Fruit fly (Drosophila melanogaster) whole organism, embryonic: ENCODE data around the gene Trm7-34.

Experiments
- Atf-2 ChIP-seq: fragments of 200-800 bp; sonication (Bioruptor generic); optimal IDR thresholded peaks from 2 replicates; lab custom pipeline; 2016; ENCODE audit warnings: missing biosample characterization, missing genetic modification characterization
- CG10267 ChIP-seq: fragments of 200-800 bp; sonication (Bioruptor generic); optimal IDR thresholded peaks from 2 replicates; lab custom pipeline; 2018; ENCODE audit warnings: missing biosample characterization, mild to moderate bottlenecking, missing genetic modification characterization, moderate library complexity
- CG10543 ChIP-seq: fragments of 200-800 bp; sonication (Bioruptor generic); optimal IDR thresholded peaks from 3 replicates; lab custom pipeline; 2017; ENCODE audit warnings: missing biosample characterization, mild to moderate bottlenecking, missing genetic modification characterization, moderate library complexity
- CG10565 ChIP-seq: fragments of 200-800 bp; sonication (Bioruptor generic); optimal IDR thresholded peaks from 3 replicates; lab custom pipeline; 2016; ENCODE audit warnings: missing biosample characterization, mild to moderate bottlenecking, missing genetic modification characterization
- CG15269 ChIP-seq: fragments of 200-800 bp; sonication (Bioruptor generic); optimal IDR thresholded peaks from 2 replicates; lab custom pipeline; 2018; ENCODE audit warnings: missing biosample characterization, mild to moderate bottlenecking, missing genetic modification characterization, moderate library complexity
- CG15479 ChIP-seq: fragments of 200-800 bp; sonication (Bioruptor generic); optimal IDR thresholded peaks from 3 replicates; lab custom pipeline; 2019; ENCODE audit warnings: missing biosample characterization, mild to moderate bottlenecking, missing genetic modification characterization, moderate library complexity
- CG1603 ChIP-seq: fragments of 200-800 bp; sonication (Bioruptor generic); optimal IDR thresholded peaks from 2 replicates; lab custom pipeline; 2019; ENCODE audit warnings: missing biosample characterization, mild to moderate bottlenecking, missing genetic modification characterization, moderate library complexity
- CG16813 ChIP-seq: fragments of 200-800 bp; sonication (Bioruptor generic); IDR thresholded peaks from 3 replicates; pipeline ENCODE4 v1.3.6; 2022; ENCODE audit warnings: missing biosample characterization, missing genetic modification characterization; ENCODE audit not compliant: partially characterized antibody
- CG17359 ChIP-seq: fragments of 200-800 bp; sonication (Bioruptor generic); optimal IDR thresholded peaks from 3 replicates; lab custom pipeline; 2018; ENCODE audit warnings: missing biosample characterization, mild to moderate bottlenecking, missing genetic modification characterization, moderate library complexity
- CG2712 ChIP-seq: fragments of 200-800 bp; optimal IDR thresholded peaks from 3 replicates; lab custom pipeline; 2019; ENCODE audit warnings: missing biosample characterization, mild to moderate bottlenecking, missing genetic modification characterization, moderate library complexity
- CG34224 ChIP-seq: fragments of 200-800 bp; sonication (Bioruptor generic); IDR thresholded peaks from 3 replicates; pipeline ENCODE4 v1.3.6; 2022; ENCODE audit warnings: missing biosample characterization, missing genetic modification characterization; ENCODE audit not compliant: partially characterized antibody
- CG4328 ChIP-seq: fragments of 200-800 bp; sonication (Bioruptor generic); optimal IDR thresholded peaks from 3 replicates; lab custom pipeline; 2017; ENCODE audit warnings: missing biosample characterization, missing genetic modification reagents, missing genetic modification characterization
- CG7839 ChIP-seq: fragments of 200-800 bp; sonication (Bioruptor generic); optimal IDR thresholded peaks from 3 replicates; lab custom pipeline; 2018; ENCODE audit warnings: missing biosample characterization, mild to moderate bottlenecking, missing genetic modification characterization, moderate library complexity
- CG7987 ChIP-seq: fragments of 200-800 bp; sonication (Bioruptor generic); optimal IDR thresholded peaks from 2 replicates; lab custom pipeline; 2018; ENCODE audit warnings: missing biosample characterization, mild to moderate bottlenecking, missing genetic modification characterization, moderate library complexity
- CG8359 ChIP-seq: fragments of 200-800 bp; sonication (Bioruptor generic); optimal IDR thresholded peaks from 2 replicates; lab custom pipeline; 2017; ENCODE audit warnings: missing biosample characterization, mild to moderate bottlenecking, missing genetic modification characterization, borderline replicate concordance
- CG9215 ChIP-seq: fragments of 200-800 bp; sonication (Bioruptor generic); IDR thresholded peaks from 2 replicates; pipeline ENCODE4 v1.3.6; 2022; ENCODE audit warnings: missing biosample characterization, missing genetic modification characterization
- Chrac-16 ChIP-seq: fragments of 200-800 bp; sonication (Bioruptor generic); optimal IDR thresholded peaks from 3 replicates; lab custom pipeline; 2016; ENCODE audit warnings: missing biosample characterization, missing genetic modification characterization
- D19A ChIP-seq: fragments of 200-800 bp; optimal IDR thresholded peaks from 3 replicates; lab custom pipeline; 2019; ENCODE audit warnings: missing biosample characterization, mild to moderate bottlenecking, missing genetic modification characterization, moderate library complexity
- Dip3 ChIP-seq: fragments of 200-800 bp; sonication (Bioruptor generic); optimal IDR thresholded peaks from 3 replicates; lab custom pipeline; 2016; ENCODE audit warnings: missing biosample characterization, missing genetic modification characterization
- Doc3 ChIP-seq: fragments of 200-800 bp; sonication (Bioruptor generic); IDR thresholded peaks from 3 replicates; pipeline ENCODE4 v1.3.6; 2022; ENCODE audit warnings: missing biosample characterization, missing genetic modification characterization; ENCODE audit not compliant: partially characterized antibody
- Dref ChIP-seq: fragments of 200-800 bp; sonication (Bioruptor generic); IDR thresholded peaks from 2 replicates; pipeline ENCODE4 v1.3.6; 2022; ENCODE audit warnings: missing biosample characterization, missing genetic modification characterization
- Ets65A ChIP-seq: fragments of 200-800 bp; sonication (Bioruptor generic); peaks from one replicate; lab custom pipeline; 2016; ENCODE audit warnings: missing biosample characterization, missing genetic modification characterization
- Ets97D ChIP-seq: fragments of 200-800 bp; sonication (Bioruptor generic); optimal IDR thresholded peaks from 3 replicates; lab custom pipeline; 2016; ENCODE audit warnings: missing biosample characterization, missing genetic modification characterization
- Gug ChIP-seq: fragments of 200-800 bp; sonication (Bioruptor generic); IDR thresholded peaks from 4 replicates; pipeline ENCODE4 v1.3.6; 2022; ENCODE audit warnings: missing biosample characterization, missing genetic modification characterization
- HLH4C ChIP-seq: fragments of 200-800 bp; sonication (Bioruptor generic); IDR thresholded peaks from 3 replicates; pipeline ENCODE4 v1.3.6; 2022; ENCODE audit warnings: missing biosample characterization, missing genetic modification characterization; ENCODE audit not compliant: partially characterized antibody
- HLH54F ChIP-seq: fragments of 200-800 bp; sonication (Bioruptor generic); optimal IDR thresholded peaks from 3 replicates; lab custom pipeline; 2016; ENCODE audit warnings: missing biosample characterization, missing genetic modification characterization
- HmgZ ChIP-seq: fragments of 200-800 bp; sonication (Bioruptor generic); optimal IDR thresholded peaks from 2 replicates; lab custom pipeline; 2018; ENCODE audit warnings: missing biosample characterization, mild to moderate bottlenecking, missing genetic modification characterization
- Hr39 ChIP-seq: fragments of >200 bp; optimal IDR thresholded peaks from 2 replicates; lab custom pipeline; 2017
- Hsf ChIP-seq: fragments of 200-800 bp; sonication (Bioruptor generic); optimal IDR thresholded peaks from 3 replicates; lab custom pipeline; 2016; ENCODE audit warnings: missing biosample characterization, missing genetic modification characterization
- Lhr ChIP-seq: fragments of 200-800 bp; sonication (Bioruptor generic); optimal IDR thresholded peaks from 3 replicates; lab custom pipeline; 2017; ENCODE audit warnings: mild to moderate bottlenecking, missing biosample characterization, missing genetic modification reagents, missing genetic modification characterization
- Lpt ChIP-seq: fragments of >200 bp; optimal IDR thresholded peaks from 2 replicates; lab custom pipeline; 2018; ENCODE audit warnings: missing biosample characterization, missing genetic modification characterization
- MBD-R2 ChIP-seq: fragments of 200-800 bp; sonication (Bioruptor generic); IDR thresholded peaks from 2 replicates; pipeline ENCODE4 v1.3.6; 2022; ENCODE audit warnings: missing biosample characterization, missing genetic modification characterization
- Sox102F ChIP-seq: fragments of 200-800 bp; sonication (Bioruptor generic); optimal IDR thresholded peaks from 2 replicates; lab custom pipeline; 2018; ENCODE audit warnings: missing biosample characterization, mild to moderate bottlenecking, missing genetic modification characterization, moderate library complexity
- bcd ChIP-seq: fragments of 200-800 bp; sonication (Bioruptor generic); optimal IDR thresholded peaks from 2 replicates; lab custom pipeline; 2017; ENCODE audit warnings: missing biosample characterization, mild to moderate bottlenecking, missing genetic modification characterization
- cg ChIP-seq: fragments of 200-800 bp; sonication (Bioruptor generic); optimal IDR thresholded peaks from 3 replicates; lab custom pipeline; 2019; ENCODE audit warnings: missing biosample characterization, mild to moderate bottlenecking, missing genetic modification characterization, moderate library complexity
- dan ChIP-seq: fragments of 200-800 bp; sonication (Bioruptor generic); IDR thresholded peaks from 2 replicates; pipeline ENCODE4 v1.3.6; 2022; ENCODE audit warnings: missing biosample characterization, missing genetic modification characterization
- en ChIP-seq: fragments of 200-800 bp; sonication (Bioruptor generic); optimal IDR thresholded peaks from 2 replicates; lab custom pipeline; 2016; ENCODE audit warnings: missing biosample characterization, missing genetic modification characterization
- eyg ChIP-seq: fragments of 200-800 bp; sonication (Bioruptor generic); optimal IDR thresholded peaks from 3 replicates; lab custom pipeline; 2016; ENCODE audit warnings: missing biosample characterization, missing genetic modification characterization
- fru ChIP-seq: fragments of >200 bp; optimal IDR thresholded peaks from 2 replicates; lab custom pipeline; 2017
- gce ChIP-seq: fragments of 200-800 bp; sonication (Bioruptor generic); IDR thresholded peaks from 3 replicates; pipeline ENCODE4 v1.3.6; 2022; ENCODE audit warnings: missing biosample characterization, missing genetic modification characterization
- hbn ChIP-seq: fragments of 200-800 bp; sonication (Bioruptor generic); IDR thresholded peaks from 2 replicates; pipeline ENCODE4 v1.3.6; 2022; ENCODE audit warnings: missing biosample characterization, missing genetic modification characterization; ENCODE audit not compliant: partially characterized antibody
- insv ChIP-seq, 2 experiments: fragments of 200-800 bp; sonication (Bioruptor generic); optimal IDR thresholded peaks; 3 replicates each; lab custom pipeline; 2016 to 2018; ENCODE audit warnings: missing biosample characterization in 2 of 2, missing genetic modification characterization in 2 of 2
- jumu ChIP-seq: fragments of 200-800 bp; sonication (Bioruptor generic); optimal IDR thresholded peaks from 3 replicates; lab custom pipeline; 2016; ENCODE audit warnings: missing biosample characterization, missing genetic modification characterization
- lbe ChIP-seq: fragments of 200-800 bp; sonication (Bioruptor generic); optimal IDR thresholded peaks from 2 replicates; lab custom pipeline; 2016; ENCODE audit warnings: missing biosample characterization, mild to moderate bottlenecking, missing genetic modification characterization
- onecut ChIP-seq: fragments of 200-800 bp; sonication (Bioruptor generic); IDR thresholded peaks from 2 replicates; pipeline ENCODE4 v1.3.6; 2022; ENCODE audit warnings: missing biosample characterization, missing genetic modification characterization
- schlank ChIP-seq: fragments of 200-800 bp; sonication (Bioruptor generic); optimal IDR thresholded peaks from 2 replicates; lab custom pipeline; 2018; ENCODE audit warnings: missing biosample characterization, mild to moderate bottlenecking, missing genetic modification characterization
- sens ChIP-seq: fragments of 200-800 bp; sonication (Bioruptor generic); peaks from one replicate; lab custom pipeline; 2016; ENCODE audit warnings: missing biosample characterization, missing genetic modification characterization
- slp2 ChIP-seq: fragments of 200-800 bp; sonication (Bioruptor generic); optimal IDR thresholded peaks from 2 replicates; lab custom pipeline; 2016; ENCODE audit warnings: missing biosample characterization, missing genetic modification characterization
- twi ChIP-seq: fragments of 200-800 bp; optimal IDR thresholded peaks from 2 replicates; lab custom pipeline; 2019; ENCODE audit warnings: missing biosample characterization, mild to moderate bottlenecking, missing genetic modification characterization, moderate library complexity
- tx ChIP-seq: fragments of 200-800 bp; sonication (Bioruptor generic); optimal IDR thresholded peaks from 2 replicates; lab custom pipeline; 2016; ENCODE audit warnings: missing biosample characterization, missing genetic modification characterization

Trm7-34 gene

DNA sequence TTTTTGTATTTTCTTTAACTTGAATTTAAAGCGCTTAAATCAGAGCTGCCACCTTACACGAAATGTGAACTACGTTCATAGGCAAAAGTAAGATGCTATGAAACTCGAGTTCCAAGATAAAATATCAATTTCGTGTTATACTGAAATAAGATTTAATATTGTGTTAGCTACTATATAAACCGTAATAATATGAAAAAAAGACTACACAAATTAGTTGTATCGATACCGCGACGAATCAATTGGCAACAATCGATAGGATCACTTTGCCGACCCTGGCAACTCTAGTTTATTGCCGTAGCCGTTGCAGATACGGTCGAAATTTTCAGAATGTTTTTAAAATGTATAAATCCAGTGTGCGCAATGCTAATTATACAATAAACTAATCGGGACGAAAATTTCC, 6.8 kb upstream of the Trm7-34 start, which contains the start of gene SNF4Agamma (continued):
- TF ChIP-seq CG34224 (peak; percentile 65), HLH54F (peak; percentile 11), Doc3 (GFP tag; lab: Robert Waterston, UW) (peak; percentile 81), CG10267 (tag; lab: Kevin White, UChicago) (peak; percentile 23), cg (GFP tag; lab: Kevin White, UChicago) (no peak), Ets65A (GFP tag; lab: Kevin White, UChicago) (peak; percentile 91), CG8359 (GFP tag; lab: Kevin White, UChicago) (no peak), CG7839 (tag; lab: Kevin White, UChicago) (peak; percentile 19), CG17359 (tag; lab: Kevin White, UChicago) (no peak), Ets97D (peak; percentile 54), Dref (GFP tag; lab: Robert Waterston, UW) (peak; percentile 63), slp2 (GFP tag; lab: Kevin White, UChicago) (no peak), fru (lab: Kevin White, UChicago) (no peak), D19A (tag; lab: Kevin White, UChicago) (no peak), CG16813 (GFP tag; lab: Robert Waterston, UW) (peak; percentile 77), eyg (GFP tag; lab: Kevin White, UChicago) (no peak)

DNA sequence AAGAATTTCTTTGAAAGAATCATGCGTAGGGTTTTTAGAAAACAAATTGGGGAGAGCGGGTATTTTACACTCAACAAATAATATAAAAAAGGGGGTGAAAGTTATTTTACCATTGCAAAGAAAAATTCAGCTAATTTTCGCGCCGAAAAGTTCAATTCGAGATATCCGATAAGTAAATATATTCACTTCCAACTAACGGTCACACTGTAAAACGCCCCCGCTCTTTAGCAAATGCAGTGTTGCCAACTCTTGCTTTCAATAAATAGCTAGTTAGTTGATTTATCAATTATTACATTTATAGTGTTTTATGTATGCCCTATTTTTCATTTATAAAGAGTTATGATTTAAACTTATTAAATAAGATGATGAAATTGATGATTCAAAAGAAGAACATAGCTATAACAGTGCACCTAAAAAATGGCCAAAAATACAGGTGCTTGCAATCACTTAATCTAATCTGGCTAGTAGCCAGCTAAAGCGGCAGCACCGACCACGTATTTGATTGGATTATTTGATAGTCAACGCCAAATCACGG, 4.6 kb upstream of the Trm7-34 start, which contains the start of gene meigo:
meigo (plus strand) TSS at position 51 of the 535 bp plus-strand sequence.
- TF ChIP-seq schlank (tag; lab: Kevin White, UChicago) = peak; percentile 17
- peak; percentile 68 for TF ChIP-seq CG10543 (GFP tag; lab: Kevin White, UChicago)
- no peak for TF ChIP-seq Hr39 (lab: Kevin White, UChicago)
- TF ChIP-seq jumu (GFP tag; lab: Kevin White, UChicago) = peak; percentile 40
- no peak for TF ChIP-seq Sox102F
- peak; percentile 59 for TF ChIP-seq Chrac-16 (GFP tag; lab: Kevin White, UChicago)
- no peak for TF ChIP-seq CG10565
- peak; percentile 64 for TF ChIP-seq MBD-R2 (GFP tag; lab: Robert Waterston, UW)
- TF ChIP-seq tx (GFP tag; lab: Kevin White, UChicago) = peak; percentile 50
- TF ChIP-seq lbe = peak; percentile 50
- TF ChIP-seq Dip3 (GFP tag; lab: Kevin White, UChicago) = peak; percentile 63
- no peak for TF ChIP-seq dan (GFP tag; lab: Robert Waterston, UW)
- TF ChIP-seq CG15269 (tag; lab: Kevin White, UChicago) = no peak
- no peak for TF ChIP-seq HLH4C (GFP tag; lab: Robert Waterston, UW)
- peak; percentile 72 for TF ChIP-seq CG9215 (GFP tag; lab: Robert Waterston, UW)
- peak; percentile 83 for TF ChIP-seq HmgZ (tag; lab: Kevin White, UChicago)
- TF ChIP-seq CG15479 (GFP tag; lab: Kevin White, UChicago) = no peak
- TF ChIP-seq hbn (GFP tag; lab: Robert Waterston, UW) = no peak
- peak; percentile 46 for TF ChIP-seq Lhr (GFP tag; lab: Kevin White, UChicago)
- no peak for TF ChIP-seq gce
- TF ChIP-seq Lpt (GFP tag; lab: Kevin White, UChicago) = no peak
- TF ChIP-seq CG4328 (GFP tag; lab: Kevin White, UChicago) = peak; percentile 42
- TF ChIP-seq bcd (GFP tag; lab: Kevin White, UChicago) = peak; percentile 70
- no peak for TF ChIP-seq en (GFP tag; lab: Kevin White, UChicago)
- peak; percentile 37; the same call in 1 of the 4 replicates for TF ChIP-seq Gug (GFP tag; lab: Robert Waterston, UW)
- peak; percentile 9; the same call in 1 of the 2 replicates for TF ChIP-seq onecut (GFP tag; lab: Robert Waterston, UW)
- TF ChIP-seq twi = peak; percentile 52
- peak; percentile 60 for TF ChIP-seq CG1603
- TF ChIP-seq Hsf (GFP tag; lab: Kevin White, UChicago) = peak; percentile 71
- TF ChIP-seq CG2712 (tag; lab: Kevin White, UChicago) = peak; percentile 83
- peak in 1 of 2 experiments; percentile 54 for TF ChIP-seq insv (GFP tag; optimal IDR thresholded peaks at IDR 0.05; lab: Kevin White, UChicago)
- peak; percentile 16 for TF ChIP-seq Atf-2
- peak; percentile 95 for TF ChIP-seq sens (GFP tag; lab: Kevin White, UChicago)
- TF ChIP-seq CG7987 (GFP tag; lab: Kevin White, UChicago) = peak; percentile 32
